Worm (Caenorhabditis elegans) whole organism, early embryonic: Measurements from ENCODE around the gene F09C6.15.

Experiments
- B0310.2 ChIP-seq: sonication (generic microtip); optimal IDR thresholded peaks from 2 replicates; lab custom pipeline; 2016; ENCODE audit warnings: mild to moderate bottlenecking, missing genetic modification characterization, missing compliant biosample characterization
- F13C5.2 ChIP-seq: sonication (generic microtip); optimal IDR thresholded peaks from 2 replicates; lab custom pipeline; 2017; ENCODE audit warnings: mild to moderate bottlenecking, missing genetic modification characterization, inconsistent platforms, missing compliant biosample characterization
- aly-1 ChIP-seq: sonication (generic microtip); optimal IDR thresholded peaks from 2 replicates; lab custom pipeline; 2016; ENCODE audit warnings: missing genetic modification characterization, missing compliant biosample characterization
- ama-1 ChIP-seq: fragments of 150-350 bp; optimal IDR thresholded peaks from 2 replicates; lab custom pipeline; 2014
- ceh-13 ChIP-seq: fragments of 200-800 bp; sonication (Bioruptor generic); optimal IDR thresholded peaks from 2 replicates; lab custom pipeline; 2018; ENCODE audit warnings: mild to moderate bottlenecking, missing genetic modification characterization, missing compliant biosample characterization
- ceh-36 ChIP-seq: sonication (generic microtip); optimal IDR thresholded peaks from 2 replicates; lab custom pipeline; 2016; ENCODE audit warnings: missing genetic modification characterization, inconsistent platforms, missing compliant biosample characterization
- ets-7 ChIP-seq: sonication (generic microtip); optimal IDR thresholded peaks from 2 replicates; lab custom pipeline; 2016; ENCODE audit warnings: missing genotype, missing genetic modification characterization, missing compliant biosample characterization
- flt-1 ChIP-seq: fragments of 200-800 bp; sonication (Bioruptor generic); IDR thresholded peaks from 2 replicates; pipeline ENCODE4 v1.3.6; 2022; ENCODE audit warnings: missing genetic modification characterization, missing compliant biosample characterization
- hmbx-1 ChIP-seq: sonication (generic microtip); optimal IDR thresholded peaks from 2 replicates; lab custom pipeline; 2016; ENCODE audit warnings: mild to moderate bottlenecking, missing genetic modification characterization, missing compliant biosample characterization
- hmg-4 ChIP-seq: fragments of 200-800 bp; sonication (Bioruptor generic); optimal IDR thresholded peaks from 2 replicates; lab custom pipeline; 2018; ENCODE audit warnings: mild to moderate bottlenecking, missing genetic modification characterization, missing compliant biosample characterization
- hnd-1 ChIP-seq: sonication (generic microtip); optimal IDR thresholded peaks from 2 replicates; lab custom pipeline; 2016; ENCODE audit warnings: missing genetic modification characterization, missing compliant biosample characterization
- pes-1 ChIP-seq: fragments of 200-800 bp; sonication (Bioruptor generic); IDR thresholded peaks from 2 replicates; pipeline ENCODE4 v1.3.6; 2022; ENCODE audit warnings: missing genetic modification reagents, missing genetic modification characterization, missing compliant biosample characterization
- scrt-1 ChIP-seq: fragments of 200-800 bp; sonication (Bioruptor generic); IDR thresholded peaks from 2 replicates; pipeline ENCODE4 v1.3.6; 2022; ENCODE audit warnings: missing genetic modification characterization, missing compliant biosample characterization
- sea-1 ChIP-seq: fragments of 200-800 bp; sonication (Bioruptor generic); conservative IDR thresholded peaks from 2 replicates; pipeline ENCODE4 v1.3.6; 2022; ENCODE audit warnings: missing genetic modification characterization, missing compliant biosample characterization
- tbx-11 ChIP-seq: fragments of 200-800 bp; sonication (Bioruptor generic); IDR thresholded peaks from 2 replicates; pipeline ENCODE4 v1.3.6; 2022; ENCODE audit warnings: missing genetic modification characterization, missing compliant biosample characterization
- tbx-37 ChIP-seq: fragments of 200-800 bp; sonication (Bioruptor generic); conservative IDR thresholded peaks from 2 replicates; pipeline ENCODE4 v1.3.6; 2022; ENCODE audit warnings: missing genetic modification reagents, missing genetic modification characterization, missing compliant biosample characterization
- tra-4 ChIP-seq: sonication (generic microtip); optimal IDR thresholded peaks from 2 replicates; lab custom pipeline; 2017; ENCODE audit warnings: missing genetic modification characterization, missing compliant biosample characterization

Gene F09C6.15

DNA sequence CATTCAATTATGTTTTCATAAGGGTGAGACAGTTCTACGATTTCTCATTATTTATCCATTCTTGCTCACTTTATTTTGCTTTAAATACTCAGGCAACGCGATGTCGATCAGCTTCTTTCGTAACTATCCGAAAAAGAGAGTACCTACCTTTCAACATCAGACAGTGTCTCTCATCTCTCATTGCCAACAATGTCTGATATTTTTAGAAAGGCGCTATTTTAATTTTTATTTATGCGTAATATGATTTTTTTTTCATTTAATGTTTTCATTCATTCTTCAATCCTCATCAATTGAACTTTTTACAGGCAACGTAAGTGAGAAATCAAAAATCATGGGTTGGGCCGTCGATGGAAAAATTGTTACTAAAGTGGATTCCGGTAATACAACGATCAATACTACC lies 8.8 kb upstream of the F09C6.15 start, which contains the start of gene F09C6.13:
Gene F09C6.13, plus strand, starts transcription at position 301 of the 400 bp plus-strand sequence.
- no peak for TF ChIP-seq sea-1 (GFP tag; lab: Robert Waterston, UW)
- TF ChIP-seq tbx-11 (GFP tag; lab: Robert Waterston, UW): no peak
- TF ChIP-seq ceh-36 (tag; lab: Kevin White, UChicago): no peak
- TF ChIP-seq B0310.2 (tag; lab: Kevin White, UChicago): no peak
- no peak for TF ChIP-seq pes-1 (GFP tag; lab: Robert Waterston, UW)
- no peak for TF ChIP-seq flt-1
- TF ChIP-seq ets-7: no peak
- TF ChIP-seq hmg-4 (GFP tag; lab: Kevin White, UChicago): no peak

DNA sequence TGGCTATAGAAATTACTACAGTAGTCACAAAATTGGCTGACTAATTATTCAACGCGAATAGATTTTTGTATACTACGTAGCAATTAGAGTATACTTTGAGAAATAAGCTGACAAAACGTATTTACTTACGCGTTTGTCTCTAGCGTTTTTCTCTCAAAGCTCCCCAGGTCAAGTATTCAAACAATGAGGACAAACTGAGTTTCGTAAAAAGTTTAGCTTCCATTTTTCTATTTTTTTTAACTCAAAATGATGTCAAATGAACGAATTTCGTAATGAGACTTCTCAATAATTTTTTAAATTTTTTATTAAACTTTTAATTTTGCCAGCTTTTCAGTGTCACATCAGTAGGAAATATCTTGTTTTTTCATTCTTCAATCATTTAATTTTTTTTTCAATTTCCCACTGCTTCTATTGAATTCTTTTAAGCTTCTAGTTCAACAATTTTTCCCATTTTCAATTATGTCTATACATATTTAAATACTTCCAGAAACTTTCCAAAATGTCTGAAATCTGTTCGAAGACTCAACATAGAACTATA lies 4.7 kb upstream of the F09C6.15 start, which contains the start of the genes ifas-2 and fbxa-44:
Gene ifas-2, minus strand, starts transcription at position 101 of the 538 bp plus-strand sequence.
Gene fbxa-44, plus strand, starts transcription at position 488 of the 538 bp plus-strand sequence.
- TF ChIP-seq F13C5.2 (tag; lab: Kevin White, UChicago) (no peak), tbx-37 (GFP tag; lab: Robert Waterston, UW) (no peak), ceh-36 (tag; lab: Kevin White, UChicago) (no peak), hnd-1 (tag; lab: Kevin White, UChicago) (no peak), ceh-13 (GFP tag; lab: Kevin White, UChicago) (no peak), ama-1 (lab: Kevin White, UChicago) (no peak), hmg-4 (GFP tag; lab: Kevin White, UChicago) (no peak), tra-4 (tag; lab: Kevin White, UChicago) (no peak), hmbx-1 (no peak), flt-1 (no peak), pes-1 (GFP tag; lab: Robert Waterston, UW) (no peak), B0310.2 (tag; lab: Kevin White, UChicago) (no peak), ets-7 (no peak), scrt-1 (GFP tag; lab: Robert Waterston, UW) (no peak), aly-1 (tag; lab: Kevin White, UChicago) (no peak), sea-1 (GFP tag; lab: Robert Waterston, UW) (no peak), tbx-11 (GFP tag; lab: Robert Waterston, UW) (no peak)

DNA sequence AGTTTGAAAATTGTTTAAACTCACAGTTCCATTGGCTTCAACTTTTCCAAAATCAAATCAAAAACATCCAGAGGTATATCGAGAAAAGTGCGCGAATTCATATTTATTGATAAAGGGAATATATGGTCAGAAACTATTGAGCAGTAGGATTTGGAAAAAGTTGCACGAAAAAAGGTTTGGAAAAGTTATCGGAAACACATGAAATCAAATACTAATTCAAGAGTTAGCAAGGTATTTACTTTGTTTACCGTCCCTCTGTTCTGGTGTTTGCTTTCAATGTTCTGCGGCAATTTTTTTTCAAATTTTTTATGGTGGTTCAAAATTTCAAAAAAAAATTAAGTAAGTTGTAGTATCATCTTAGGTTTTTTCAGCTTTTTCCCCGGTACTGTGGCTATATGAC lies 5.8 kb downstream of the F09C6.15 start, which contains the start of gene fbxa-45:
Gene fbxa-45, minus strand, starts transcription at position 101 of the 400 bp plus-strand sequence.
- TF ChIP-seq ceh-36 (tag; lab: Kevin White, UChicago): no peak

DNA sequence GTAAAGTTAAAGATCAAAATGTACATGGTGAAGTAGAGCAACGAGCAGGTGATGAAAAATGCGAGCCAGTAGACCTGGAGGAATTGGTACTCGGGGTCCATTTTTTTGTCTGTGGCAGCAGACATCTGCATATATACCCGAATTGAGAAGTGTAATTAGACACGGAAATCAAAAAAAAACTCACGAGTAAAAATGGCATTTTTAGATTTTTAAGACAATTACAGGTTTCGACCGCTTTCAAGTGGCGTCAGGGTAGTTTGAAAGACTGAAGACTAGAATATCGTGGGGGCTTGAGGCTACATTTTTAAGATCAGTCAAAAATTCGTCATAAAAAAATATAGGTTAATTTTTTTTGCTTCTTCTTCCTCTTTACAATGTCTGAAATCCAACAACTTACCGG lies 9.2 kb downstream of the F09C6.15 start, which contains the start of gene srd-68:
Gene srd-68, minus strand, starts transcription at position 101 of the 400 bp plus-strand sequence.
- TF ChIP-seq sea-1 (GFP tag; lab: Robert Waterston, UW) (no peak), tbx-11 (GFP tag; lab: Robert Waterston, UW) (no peak), B0310.2 (tag; lab: Kevin White, UChicago) (no peak), tra-4 (tag; lab: Kevin White, UChicago) (no peak), hnd-1 (tag; lab: Kevin White, UChicago) (no peak), ets-7 (no peak), hmg-4 (GFP tag; lab: Kevin White, UChicago) (no peak), pes-1 (GFP tag; lab: Robert Waterston, UW) (no peak), ceh-36 (tag; lab: Kevin White, UChicago) (no peak), scrt-1 (GFP tag; lab: Robert Waterston, UW) (no peak), ama-1 (lab: Kevin White, UChicago) (no peak), ceh-13 (GFP tag; lab: Kevin White, UChicago) (no peak), hmbx-1 (no peak), tbx-37 (GFP tag; lab: Robert Waterston, UW) (no peak), F13C5.2 (tag; lab: Kevin White, UChicago) (no peak), aly-1 (tag; lab: Kevin White, UChicago) (no peak)

DNA sequence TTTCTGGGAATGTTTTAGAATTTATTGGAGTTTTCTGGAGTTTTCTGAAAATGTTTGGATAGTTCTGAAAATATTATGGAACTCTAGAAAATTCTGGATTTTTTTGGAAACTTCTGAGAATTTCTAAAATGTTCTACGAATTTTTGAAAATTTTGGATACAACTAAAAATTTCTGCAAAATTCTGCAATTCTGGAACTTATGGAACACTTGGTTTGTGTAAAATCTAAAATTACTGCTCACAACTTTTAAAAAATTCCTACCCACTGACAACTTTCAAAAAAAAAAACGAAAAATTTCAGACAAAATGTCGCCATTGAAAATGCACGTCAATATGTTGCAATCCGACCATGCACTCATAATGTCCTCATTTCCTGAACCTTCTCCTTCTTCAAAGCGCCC lies 11.1 kb downstream of the F09C6.15 start, which contains the start of gene nhr-262:
Gene nhr-262, plus strand, starts transcription at position 301 of the 400 bp plus-strand sequence.
- no peak for TF ChIP-seq ama-1 (lab: Kevin White, UChicago)

DNA sequence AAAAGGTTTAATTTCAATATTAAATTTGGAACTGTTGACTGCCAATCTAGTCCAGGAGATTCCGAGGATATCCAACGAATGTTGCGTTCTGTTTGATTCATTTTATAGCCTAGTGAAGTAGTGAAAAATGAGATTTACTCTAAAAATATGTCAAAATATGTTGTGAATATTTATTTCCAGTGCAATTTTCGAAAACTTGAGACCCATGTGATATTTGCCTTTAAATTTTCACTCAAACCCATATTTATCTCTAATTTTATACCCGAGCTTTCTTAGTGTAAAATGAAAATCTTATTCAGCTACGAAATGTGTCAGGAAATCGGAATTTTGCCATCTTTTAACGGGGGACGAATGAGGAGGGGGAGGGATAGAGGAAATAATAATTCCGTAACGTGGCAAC lies 16.3 kb downstream of the F09C6.15 start, which contains the start of gene F09C6.16:
Gene F09C6.16, minus strand, starts transcription at position 101 of the 400 bp plus-strand sequence.
- TF ChIP-seq ceh-36 (tag; lab: Kevin White, UChicago): no peak
- TF ChIP-seq sea-1 (GFP tag; lab: Robert Waterston, UW): no peak
- no peak for TF ChIP-seq tbx-37 (GFP tag; lab: Robert Waterston, UW)
- no peak for TF ChIP-seq hmg-4 (GFP tag; lab: Kevin White, UChicago)
- no peak for TF ChIP-seq scrt-1 (GFP tag; lab: Robert Waterston, UW)
- no peak for TF ChIP-seq F13C5.2 (tag; lab: Kevin White, UChicago)
- TF ChIP-seq pes-1 (GFP tag; lab: Robert Waterston, UW): no peak
- no peak for TF ChIP-seq B0310.2 (tag; lab: Kevin White, UChicago)
- TF ChIP-seq ets-7: no peak
- TF ChIP-seq flt-1: no peak
- no peak for TF ChIP-seq aly-1 (tag; lab: Kevin White, UChicago)
- no peak for TF ChIP-seq hnd-1 (tag; lab: Kevin White, UChicago)
- TF ChIP-seq ceh-13 (GFP tag; lab: Kevin White, UChicago): no peak
- TF ChIP-seq tbx-11 (GFP tag; lab: Robert Waterston, UW): no peak
- no peak for TF ChIP-seq ama-1 (lab: Kevin White, UChicago)

DNA sequence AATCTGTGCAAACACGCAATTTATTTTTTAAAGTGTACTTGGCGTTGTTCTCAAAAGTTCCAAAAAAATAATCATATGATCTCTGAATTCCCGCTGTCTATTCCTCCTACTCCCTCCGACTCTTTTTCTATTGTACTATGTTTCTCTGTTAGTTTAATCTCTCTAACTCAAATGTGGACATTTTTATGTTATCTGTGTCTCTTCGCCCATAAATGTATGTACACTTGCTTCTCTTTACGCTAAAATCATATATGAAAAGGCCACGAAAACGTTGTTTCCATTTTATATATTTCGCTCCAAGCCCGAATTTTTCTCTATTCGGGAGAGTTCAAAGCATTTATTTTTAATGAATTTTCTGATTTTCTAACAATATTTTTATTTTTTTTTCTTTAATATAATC lies 17.3 kb downstream of the F09C6.15 start:
- no peak for TF ChIP-seq sea-1 (GFP tag; lab: Robert Waterston, UW)
- no peak for TF ChIP-seq F13C5.2 (tag; lab: Kevin White, UChicago)
- TF ChIP-seq tbx-37 (GFP tag; lab: Robert Waterston, UW): no peak
- no peak for TF ChIP-seq ceh-13 (GFP tag; lab: Kevin White, UChicago)
- TF ChIP-seq hnd-1 (tag; lab: Kevin White, UChicago): no peak
- TF ChIP-seq scrt-1 (GFP tag; lab: Robert Waterston, UW): no peak
- TF ChIP-seq aly-1 (tag; lab: Kevin White, UChicago): no peak
- no peak for TF ChIP-seq tbx-11 (GFP tag; lab: Robert Waterston, UW)
- TF ChIP-seq tra-4 (tag; lab: Kevin White, UChicago): no peak
